Worm (Caenorhabditis elegans): ENCODE data around the gene mltn-12.

mltn-12 gene

DNA sequence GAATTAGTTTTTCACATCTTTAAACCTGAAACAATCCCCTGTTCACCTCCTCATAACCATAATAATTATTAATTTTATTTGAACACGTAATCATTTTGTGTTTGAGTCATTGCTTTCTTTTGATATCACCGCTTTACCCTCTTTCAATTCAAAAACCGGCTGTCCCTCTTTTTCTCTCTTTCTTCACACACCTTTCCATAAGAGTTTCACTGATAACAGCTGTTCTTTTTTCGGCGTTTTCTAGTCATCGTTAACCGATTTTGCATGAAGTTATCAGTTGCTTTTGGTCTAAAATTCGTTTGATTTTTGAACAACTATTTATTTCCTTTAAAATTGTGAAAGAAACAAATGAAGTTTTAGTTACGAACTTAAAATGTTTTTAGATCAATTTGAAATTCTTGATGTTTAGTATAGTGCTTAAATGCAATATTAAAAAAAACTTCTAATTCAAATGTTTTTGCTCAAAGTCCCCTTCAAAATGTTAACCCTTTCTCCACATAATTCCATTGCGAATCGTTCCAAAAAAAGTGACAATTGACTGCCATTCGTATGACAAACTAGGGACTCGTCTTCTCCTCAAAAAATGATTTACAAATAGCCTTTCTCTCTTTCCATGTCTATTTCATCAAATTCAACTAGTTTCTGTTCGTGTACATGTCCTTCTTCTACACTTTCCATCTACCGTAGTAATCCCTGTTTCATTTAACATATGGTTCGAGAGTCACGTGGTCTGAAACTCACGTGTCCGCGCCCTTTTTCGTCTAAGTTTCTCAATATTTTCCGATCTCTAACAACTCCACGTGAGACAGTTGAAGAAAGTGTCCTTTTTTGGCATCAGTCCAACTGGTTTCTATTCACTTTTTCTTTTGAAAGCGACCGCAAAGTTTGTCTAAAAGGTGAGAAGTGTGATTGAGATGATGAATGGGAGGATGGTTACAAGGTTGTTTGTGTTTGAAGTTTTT lies 43.5 kb upstream of the mltn-12 start (continued):
- TF ChIP-seq lin-15B (tag; optimal IDR thresholded peaks at IDR 0.05) = no peak
- TF ChIP-seq daf-16 (GFP tag; optimal IDR thresholded peaks at IDR 0.05) = no peak
- no peak for TF ChIP-seq daf-16 (tag; optimal IDR thresholded peaks at IDR 0.05)
- no peak for TF ChIP-seq madf-5 (GFP tag; IDR thresholded peaks at IDR 0.05)
- TF ChIP-seq nhr-10 (tag; optimal IDR thresholded peaks at IDR 0.05) = no peak
- peak; percentile 59 for TF ChIP-seq nhr-77 (tag; optimal IDR thresholded peaks at IDR 0.05)
- no peak for TF ChIP-seq lim-7 (GFP tag; IDR thresholded peaks at IDR 0.05)
- no peak for TF ChIP-seq attf-4 (tag; optimal IDR thresholded peaks at IDR 0.05)
- TF ChIP-seq rbr-2 (tag; optimal IDR thresholded peaks at IDR 0.05) = no peak
- TF ChIP-seq nhr-41 (GFP tag; IDR thresholded peaks at IDR 0.05) = no peak
- peak; percentile 95 for TF ChIP-seq hlh-11 (tag; optimal IDR thresholded peaks at IDR 0.05)
- no peak for TF ChIP-seq T26A8.4 (GFP tag; IDR thresholded peaks at IDR 0.05)
- no peak for TF ChIP-seq lin-39 (tag; optimal IDR thresholded peaks at IDR 0.05)
- TF ChIP-seq aha-1 (tag) = no peak
- TF ChIP-seq unc-39 (tag; optimal IDR thresholded peaks at IDR 0.05) = no peak
- TF ChIP-seq F44E2.7 (GFP tag; IDR thresholded peaks at IDR 0.05) = no peak
- peak; percentile 92 for TF ChIP-seq dmd-6 (GFP tag; IDR thresholded peaks at IDR 0.05)
- TF ChIP-seq ztf-11 (tag; optimal IDR thresholded peaks at IDR 0.05) = no peak
- TF ChIP-seq zfp-3 (GFP tag; conservative IDR thresholded peaks at IDR 0.05) = no peak
- no peak for TF ChIP-seq ceh-82 (tag; optimal IDR thresholded peaks at IDR 0.05)
- TF ChIP-seq mes-2 (tag; optimal IDR thresholded peaks at IDR 0.05; ENCODE audit: poor library complexity, severe bottlenecking) = no peak
- TF ChIP-seq nhr-28 (tag; optimal IDR thresholded peaks at IDR 0.05) = peak; percentile 90
- TF ChIP-seq daf-12 (tag; optimal IDR thresholded peaks at IDR 0.05) = no peak
- TF ChIP-seq nhr-237 (tag; optimal IDR thresholded peaks at IDR 0.05) = no peak
- no peak for TF ChIP-seq lin-38 (GFP tag; IDR thresholded peaks at IDR 0.05)
- peak; percentile 73 for TF ChIP-seq mep-1 (tag; optimal IDR thresholded peaks at IDR 0.05)
- no peak for TF ChIP-seq ZK546.5 (tag; optimal IDR thresholded peaks at IDR 0.05)
- peak; percentile 39 for TF ChIP-seq lin-13 (GFP tag; optimal IDR thresholded peaks at IDR 0.05)
- peak; percentile 84 for TF ChIP-seq ceh-20 (GFP tag; IDR thresholded peaks at IDR 0.05)
- TF ChIP-seq F37D6.2 (tag; optimal IDR thresholded peaks at IDR 0.05) = no peak
- no peak for TF ChIP-seq zag-1 (tag; optimal IDR thresholded peaks at IDR 0.05)
- no peak for TF ChIP-seq php-3 (GFP tag; IDR thresholded peaks at IDR 0.05)

DNA sequence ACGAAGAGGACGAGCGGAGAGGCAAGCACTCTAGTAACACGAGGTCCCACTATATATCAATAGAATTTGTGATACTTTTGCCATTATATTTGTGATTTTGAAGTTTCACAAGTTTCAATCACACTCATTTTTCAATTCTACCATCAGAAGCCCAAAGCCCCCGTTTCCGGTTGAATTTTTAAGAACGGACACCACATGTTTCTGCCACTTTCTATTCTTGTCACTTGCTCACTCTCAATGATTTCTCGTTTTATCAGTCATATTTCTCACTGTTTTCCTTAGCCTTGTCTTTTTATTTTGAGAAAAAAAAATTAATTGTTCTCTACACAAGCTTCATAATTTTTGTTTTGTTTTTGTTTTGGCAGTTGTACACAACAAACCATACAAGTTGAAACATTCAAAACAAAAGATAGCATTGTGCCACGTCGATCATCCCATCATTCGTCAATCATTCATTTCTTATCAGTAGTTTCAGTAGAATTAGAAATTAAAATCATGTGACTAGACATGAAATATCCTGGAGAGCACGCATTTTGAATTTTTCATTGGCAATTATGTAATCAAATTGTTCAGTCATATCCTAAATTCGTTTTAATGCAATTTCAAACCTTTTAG lies 40.8 kb upstream of the mltn-12 start:
- TF ChIP-seq daf-16 (GFP tag; optimal IDR thresholded peaks at IDR 0.05) (no peak), daf-16 (tag; optimal IDR thresholded peaks at IDR 0.05) (peak; percentile 15), unc-62 (GFP tag; optimal IDR thresholded peaks at IDR 0.05 in 1 of 2) (peak in 1 of 2 experiments; percentile 76), unc-62 (tag; optimal IDR thresholded peaks at IDR 0.05) (no peak), ceh-28 (tag; optimal IDR thresholded peaks at IDR 0.05) (no peak), dpl-1 (GFP tag; optimal IDR thresholded peaks at IDR 0.05) (no peak), mxl-3 (GFP tag; optimal IDR thresholded peaks at IDR 0.05) (no peak), zfp-2 (tag; optimal IDR thresholded peaks at IDR 0.05) (no peak), nhr-28 (tag; optimal IDR thresholded peaks at IDR 0.05) (peak; percentile 4), snpc-1.2 (GFP tag; IDR thresholded peaks at IDR 0.05) (no peak), T20F7.1 (GFP tag; optimal IDR thresholded peaks at IDR 0.05) (peak; percentile 34), dve-1 (tag; optimal IDR thresholded peaks at IDR 0.05; ENCODE audit: insufficient read depth) (peak; percentile 83), hlh-11 (tag; optimal IDR thresholded peaks at IDR 0.05) (peak; percentile 41), Y48G9A.11 (GFP tag; IDR thresholded peaks at IDR 0.05) (no peak), mdl-1 (tag; optimal IDR thresholded peaks at IDR 0.05) (no peak), attf-4 (tag; optimal IDR thresholded peaks at IDR 0.05) (no peak), dmd-6 (GFP tag; IDR thresholded peaks at IDR 0.05) (peak; percentile 75), pha-4 (GFP tag; IDR thresholded peaks at IDR 0.05) (no peak), pha-4 (tag; optimal IDR thresholded peaks at IDR 0.05) (no peak)

Measured in whole organism, L4 larva.